Worm (Caenorhabditis elegans): ENCODE measurements around the gene cdkl-1.

ce11 chrV:11076403-11076802 is 22.3 kb upstream of the cdkl-1 start:
- TF ChIP-seq Y56A3A.18 (GFP tag; IDR thresholded peaks at IDR 0.05) (peak; percentile 88), snpc-3.4 (tag; optimal IDR thresholded peaks at IDR 0.05) (peak; percentile 81), fkh-3 (tag; optimal IDR thresholded peaks at IDR 0.05) (no peak), hlh-12 (tag; optimal IDR thresholded peaks at IDR 0.05) (no peak), nhr-120 (GFP tag; IDR thresholded peaks at IDR 0.05) (0 out of 2 replicates have a peak, but pooled peaks have one; percentile 32), mes-4 (tag; optimal IDR thresholded peaks at IDR 0.05) (no peak), F23B12.7 (tag; optimal IDR thresholded peaks at IDR 0.05; ENCODE audit: insufficient read depth) (peak; percentile 39), snpc-4 (GFP tag; optimal IDR thresholded peaks at IDR 0.05) (peak; percentile 28), snpc-4 (tag; optimal IDR thresholded peaks at IDR 0.05) (peak in 3 of 4 experiments; percentile 50 to 52 (median 50)), F22D6.2 (tag; optimal IDR thresholded peaks at IDR 0.05) (no peak), hmg-1.2 (GFP tag; IDR thresholded peaks at IDR 0.05) (peak; percentile 34; the same call in 1 of the 2 replicates), ama-1 (optimal IDR thresholded peaks at IDR 0.05) (peak; percentile 73), ama-1 (GFP tag; optimal IDR thresholded peaks at IDR 0.05) (no peak), Y53G8AR.9 (GFP tag; conservative IDR thresholded peaks at IDR 0.05) (peak; percentile 95)
